Fruit fly (Drosophila melanogaster) S2 (cell line): ENCODE results near the gene CG4653.

ENCODE experiments used
- CG8478 ChIP-seq: fragments of >200 bp; optimal IDR thresholded peaks from 2 replicates; lab custom pipeline; 2018
- CTCF ChIP-seq, 2 experiments: fragments of >200 bp; optimal IDR thresholded peaks; 2 replicates each; lab custom pipeline; 2018

- TF ChIP-seq CG8478 (lab: Kevin White, UChicago), result no peak
- TF ChIP-seq CTCF (optimal IDR thresholded peaks at IDR 0.05; lab: Kevin White, UChicago), result no peak
These were observed 34.0 kb upstream of the CG4653 start for dm6 chrX:16669849-16670248.
